Worm (Caenorhabditis elegans) whole organism, L3 larva: Measurements from ENCODE around the gene grsp-2.

Experiments used
- R02D3.7 ChIP-seq: fragments of 150-350 bp; optimal IDR thresholded peaks from 2 replicates; lab custom pipeline; 2014; ENCODE audit warnings: missing biosample characterization, missing genetic modification characterization
- aly-2 ChIP-seq: fragments of 150-350 bp; optimal IDR thresholded peaks from 2 replicates; lab custom pipeline; 2014; ENCODE audit warnings: missing biosample characterization, missing genetic modification characterization
- ama-1 ChIP-seq: fragments of 150-350 bp; optimal IDR thresholded peaks from 2 replicates; lab custom pipeline; 2018
- ceh-16 ChIP-seq: sonication (generic microtip); optimal IDR thresholded peaks from 2 replicates; lab custom pipeline; 2017; ENCODE audit warnings: missing biosample characterization, missing genetic modification characterization
- ceh-28 ChIP-seq: fragments of 150-350 bp; optimal IDR thresholded peaks from 2 replicates; lab custom pipeline; 2014; ENCODE audit warnings: missing biosample characterization, missing genetic modification reagents, missing genetic modification characterization
- ceh-82 ChIP-seq: fragments of 150-350 bp; optimal IDR thresholded peaks from 2 replicates; lab custom pipeline; 2014; ENCODE audit warnings: missing biosample characterization, missing genetic modification characterization
- daf-12 ChIP-seq: fragments of 150-350 bp; optimal IDR thresholded peaks from 2 replicates; lab custom pipeline; 2014; ENCODE audit warnings: missing biosample characterization, missing genetic modification reagents, missing genetic modification characterization
- egl-27 ChIP-seq: sonication (generic microtip); optimal IDR thresholded peaks from 4 replicates; lab custom pipeline; 2017; ENCODE audit warnings: missing biosample characterization, missing genetic modification reagents, missing genetic modification characterization
- egl-5 ChIP-seq: fragments of 150-350 bp; optimal IDR thresholded peaks from 2 replicates; lab custom pipeline; 2017; ENCODE audit warnings: missing biosample characterization, missing genetic modification reagents, missing genetic modification characterization, inconsistent platforms
- elt-1 ChIP-seq: fragments of 150-350 bp; optimal IDR thresholded peaks from 2 replicates; lab custom pipeline; 2014; ENCODE audit warnings: missing biosample characterization, missing genetic modification characterization
- elt-2 ChIP-seq: sonication (generic microtip); optimal IDR thresholded peaks from 2 replicates; lab custom pipeline; 2016; ENCODE audit warnings: missing genetic modification reagents, mild to moderate bottlenecking, missing genetic modification characterization, missing compliant biosample characterization
- elt-3 ChIP-seq, 3 experiments: fragments of 150-350 bp in 1 of 3; sonication (generic microtip) in 2 of 3; optimal IDR thresholded peaks; 2 replicates in 2 of 3; 4 replicates in 1 of 3; lab custom pipeline; 2014 to 2017; ENCODE audit warnings: missing biosample characterization in 3 of 3, missing genetic modification characterization in 3 of 3
- eor-1 ChIP-seq, 2 experiments: fragments of 150-350 bp; optimal IDR thresholded peaks; 2 replicates each; lab custom pipeline; 2014 to 2018; ENCODE audit warnings: missing biosample characterization in 2 of 2, missing genetic modification characterization in 2 of 2
- fkh-10 ChIP-seq: sonication (generic microtip); optimal IDR thresholded peaks from 2 replicates; lab custom pipeline; 2017; ENCODE audit warnings: missing biosample characterization, missing genetic modification reagents, missing genetic modification characterization
- hmg-11 ChIP-seq: sonication (generic microtip); optimal IDR thresholded peaks from 2 replicates; lab custom pipeline; 2016; ENCODE audit warnings: missing genetic modification characterization, missing compliant biosample characterization
- jun-1 ChIP-seq: fragments of 150-350 bp; optimal IDR thresholded peaks from 2 replicates; lab custom pipeline; 2014; ENCODE audit warnings: missing biosample characterization, missing genetic modification reagents, missing genetic modification characterization
- lin-15B ChIP-seq: fragments of 150-350 bp; optimal IDR thresholded peaks from 2 replicates; lab custom pipeline; 2014; ENCODE audit warnings: missing biosample characterization, missing genetic modification characterization
- lin-39 ChIP-seq: fragments of 150-350 bp; optimal IDR thresholded peaks from 2 replicates; lab custom pipeline; 2018; ENCODE audit warnings: missing biosample characterization, missing genetic modification reagents, missing genetic modification characterization
- lsy-12 ChIP-seq: sonication (generic microtip); optimal IDR thresholded peaks from 2 replicates; lab custom pipeline; 2016; ENCODE audit warnings: mild to moderate bottlenecking, missing genetic modification characterization, missing compliant biosample characterization
- mdl-1 ChIP-seq: fragments of 150-350 bp; optimal IDR thresholded peaks from 2 replicates; lab custom pipeline; 2014; ENCODE audit warnings: missing biosample characterization, missing genetic modification characterization
- nfya-1 ChIP-seq: sonication (generic microtip); optimal IDR thresholded peaks from 2 replicates; lab custom pipeline; 2017; ENCODE audit warnings: missing genetic modification characterization, mild to moderate bottlenecking, missing compliant biosample characterization, antibody characterized with exemption, moderate library complexity; ENCODE audit not compliant: insufficient read depth
- nhr-11 ChIP-seq: fragments of 150-350 bp; optimal IDR thresholded peaks from 2 replicates; lab custom pipeline; 2014; ENCODE audit warnings: missing biosample characterization, missing genetic modification characterization
- nhr-12 ChIP-seq: fragments of 150-350 bp; optimal IDR thresholded peaks from 2 replicates; lab custom pipeline; 2014; ENCODE audit warnings: missing biosample characterization, missing genetic modification characterization
- nhr-23 ChIP-seq: fragments of 150-350 bp; optimal IDR thresholded peaks from 2 replicates; lab custom pipeline; 2014; ENCODE audit warnings: missing biosample characterization, missing genetic modification reagents, missing genetic modification characterization
- nhr-25 ChIP-seq: sonication (generic microtip); optimal IDR thresholded peaks from 2 replicates; lab custom pipeline; 2017; ENCODE audit warnings: missing biosample characterization, missing genetic modification characterization
- nhr-28 ChIP-seq: fragments of 150-350 bp; optimal IDR thresholded peaks from 2 replicates; lab custom pipeline; 2014; ENCODE audit warnings: missing biosample characterization, missing genetic modification characterization
- nhr-43 ChIP-seq: sonication (generic microtip); optimal IDR thresholded peaks from 2 replicates; lab custom pipeline; 2016; ENCODE audit warnings: mild to moderate bottlenecking, missing genetic modification characterization, missing compliant biosample characterization; ENCODE audit not compliant: poor library complexity, severe bottlenecking
- nhr-67 ChIP-seq: fragments of 150-350 bp; optimal IDR thresholded peaks from 2 replicates; lab custom pipeline; 2014; ENCODE audit warnings: missing biosample characterization, missing genetic modification characterization
- nhr-76 ChIP-seq: fragments of 150-350 bp; sonication (generic microtip); optimal IDR thresholded peaks from 5 replicates; lab custom pipeline; 2014; ENCODE audit warnings: missing biosample characterization, missing genetic modification characterization
- nhr-77 ChIP-seq: fragments of 150-350 bp; optimal IDR thresholded peaks from 2 replicates; lab custom pipeline; 2014; ENCODE audit warnings: missing biosample characterization, missing genetic modification characterization
- pha-4 ChIP-seq: fragments of 150-350 bp; optimal IDR thresholded peaks from 2 replicates; lab custom pipeline; 2014; ENCODE audit warnings: missing biosample characterization, missing genetic modification reagents, missing genetic modification characterization
- pqm-1 ChIP-seq: fragments of 150-350 bp; optimal IDR thresholded peaks from 2 replicates; lab custom pipeline; 2017; ENCODE audit warnings: missing biosample characterization, missing genetic modification characterization, inconsistent platforms
- sea-2 ChIP-seq: fragments of 150-350 bp; sonication (generic microtip); optimal IDR thresholded peaks from 4 replicates; lab custom pipeline; 2014; ENCODE audit warnings: missing biosample characterization, missing genetic modification reagents, missing genetic modification characterization
- skn-1 ChIP-seq: fragments of 150-350 bp; optimal IDR thresholded peaks from 2 replicates; lab custom pipeline; 2014; ENCODE audit warnings: missing biosample characterization, missing genetic modification characterization
- unc-39 ChIP-seq: sonication (generic microtip); optimal IDR thresholded peaks from 4 replicates; lab custom pipeline; 2017; ENCODE audit warnings: missing biosample characterization, missing genetic modification characterization
- ztf-11 ChIP-seq: fragments of 150-350 bp; optimal IDR thresholded peaks from 2 replicates; lab custom pipeline; 2014; ENCODE audit warnings: missing biosample characterization, missing genetic modification characterization

The grsp-2 gene

ce11 chrIV:8824145-8824833, 8.2 kb downstream of the grsp-2 start, which contains the start of the genes col-117 and col-3:
col-117 (minus strand) TSS chrIV:8824195.
col-3 (plus strand) TSS chrIV:8824783.
- peak; percentile 83 for TF ChIP-seq elt-1 (tag; lab: Kevin White, UChicago)
- TF ChIP-seq nhr-23: peak; percentile 29
- peak; percentile 86 for TF ChIP-seq nhr-25 (tag; lab: Kevin White, UChicago)
- TF ChIP-seq hmg-11 (tag; lab: Kevin White, UChicago): no peak
- TF ChIP-seq nhr-43 (tag; lab: Kevin White, UChicago): peak; percentile 16

DNA sequence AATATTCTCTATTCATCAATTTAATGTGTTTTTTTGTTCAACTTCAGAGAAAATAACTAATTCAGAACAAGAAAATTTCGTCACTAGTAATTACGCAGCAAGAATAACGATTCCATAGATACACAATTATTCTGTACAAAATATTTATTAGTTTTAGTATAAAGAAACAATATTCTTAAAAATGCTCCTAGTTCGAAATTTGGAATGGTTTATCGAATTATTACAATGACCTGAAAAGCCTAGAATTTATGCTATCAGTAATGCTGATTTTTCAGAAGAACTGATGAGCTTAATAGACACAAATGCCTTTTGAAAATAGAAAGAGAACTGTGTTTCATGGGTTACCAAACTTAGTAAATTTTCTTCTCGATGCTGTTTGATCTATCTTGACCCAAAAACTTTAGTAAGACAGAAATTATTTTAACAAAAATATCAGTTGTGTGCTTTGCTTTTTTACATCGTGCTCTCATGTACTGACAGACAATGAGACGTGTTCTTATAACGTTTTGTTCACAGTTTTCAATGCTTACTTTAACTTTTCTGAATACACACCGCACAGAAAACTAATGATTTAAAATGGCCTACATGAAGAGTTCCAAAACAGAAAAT, 10.0 kb downstream of the grsp-2 start:
- TF ChIP-seq lin-39: no peak
- TF ChIP-seq nhr-11 (tag; lab: Kevin White, UChicago): no peak
- no peak for TF ChIP-seq daf-12 (tag; lab: Kevin White, UChicago)
- no peak for TF ChIP-seq elt-2 (tag; lab: Kevin White, UChicago)
- TF ChIP-seq jun-1: no peak
- no peak for TF ChIP-seq nhr-28 (tag; lab: Kevin White, UChicago)
- TF ChIP-seq R02D3.7 (tag; lab: Kevin White, UChicago): peak; percentile 49
- TF ChIP-seq elt-1 (tag; lab: Kevin White, UChicago): peak; percentile 9
- peak; percentile 56 for TF ChIP-seq nhr-77 (tag; lab: Kevin White, UChicago)
- no peak for TF ChIP-seq nhr-67 (tag; lab: Kevin White, UChicago)
- TF ChIP-seq aly-2 (tag; lab: Kevin White, UChicago): peak; percentile 11
- TF ChIP-seq mdl-1 (tag; lab: Kevin White, UChicago): no peak
- TF ChIP-seq egl-27 (tag; lab: Kevin White, UChicago): no peak
- peak; percentile 31 for TF ChIP-seq nhr-23
- no peak for TF ChIP-seq pha-4 (tag; lab: Kevin White, UChicago)
- peak; percentile 37 for TF ChIP-seq ceh-28
- TF ChIP-seq ceh-82 (tag; lab: Kevin White, UChicago): peak; percentile 70
- peak; percentile 6 for TF ChIP-seq lsy-12 (tag; lab: Kevin White, UChicago)
- no peak for TF ChIP-seq fkh-10 (GFP tag; lab: Kevin White, UChicago)
- TF ChIP-seq nhr-43 (tag; lab: Kevin White, UChicago): peak; percentile 73
- TF ChIP-seq egl-5 (tag; lab: Kevin White, UChicago): no peak
- peak; percentile 58 for TF ChIP-seq nhr-25 (tag; lab: Kevin White, UChicago)

ce11 chrIV:8826606-8827000, 10.5 kb downstream of the grsp-2 start:
- TF ChIP-seq nhr-25 (tag; lab: Kevin White, UChicago) (peak; percentile 3), nhr-67 (tag; lab: Kevin White, UChicago) (no peak), jun-1 (peak; percentile 7), aly-2 (tag; lab: Kevin White, UChicago) (no peak), pha-4 (tag; lab: Kevin White, UChicago) (peak; percentile 9), unc-39 (tag; lab: Kevin White, UChicago) (no peak), egl-27 (tag; lab: Kevin White, UChicago) (no peak), lsy-12 (tag; lab: Kevin White, UChicago) (no peak), pqm-1 (tag; lab: Kevin White, UChicago) (no peak), ceh-16 (tag; lab: Kevin White, UChicago) (no peak), skn-1 (tag; lab: Kevin White, UChicago) (no peak), nhr-12 (no peak), ceh-28 (peak; percentile 22), nhr-23 (no peak), fkh-10 (GFP tag; lab: Kevin White, UChicago) (no peak), elt-3 (tag; optimal IDR thresholded peaks at IDR 0.05; lab: Kevin White, UChicago) (no peak), lin-15B (peak; percentile 19), ztf-11 (no peak), eor-1 (tag; optimal IDR thresholded peaks at IDR 0.05; lab: Kevin White, UChicago) (no peak), nfya-1 (peak; percentile 37), ama-1 (lab: Kevin White, UChicago) (no peak), nhr-76 (tag; lab: Kevin White, UChicago) (no peak), nhr-11 (tag; lab: Kevin White, UChicago) (no peak), R02D3.7 (tag; lab: Kevin White, UChicago) (no peak), hmg-11 (tag; lab: Kevin White, UChicago) (peak; percentile 65), sea-2 (GFP tag; lab: Kevin White, UChicago) (no peak)
